Worm (Caenorhabditis elegans): Measurements from ENCODE around the gene dod-3.

DNA sequence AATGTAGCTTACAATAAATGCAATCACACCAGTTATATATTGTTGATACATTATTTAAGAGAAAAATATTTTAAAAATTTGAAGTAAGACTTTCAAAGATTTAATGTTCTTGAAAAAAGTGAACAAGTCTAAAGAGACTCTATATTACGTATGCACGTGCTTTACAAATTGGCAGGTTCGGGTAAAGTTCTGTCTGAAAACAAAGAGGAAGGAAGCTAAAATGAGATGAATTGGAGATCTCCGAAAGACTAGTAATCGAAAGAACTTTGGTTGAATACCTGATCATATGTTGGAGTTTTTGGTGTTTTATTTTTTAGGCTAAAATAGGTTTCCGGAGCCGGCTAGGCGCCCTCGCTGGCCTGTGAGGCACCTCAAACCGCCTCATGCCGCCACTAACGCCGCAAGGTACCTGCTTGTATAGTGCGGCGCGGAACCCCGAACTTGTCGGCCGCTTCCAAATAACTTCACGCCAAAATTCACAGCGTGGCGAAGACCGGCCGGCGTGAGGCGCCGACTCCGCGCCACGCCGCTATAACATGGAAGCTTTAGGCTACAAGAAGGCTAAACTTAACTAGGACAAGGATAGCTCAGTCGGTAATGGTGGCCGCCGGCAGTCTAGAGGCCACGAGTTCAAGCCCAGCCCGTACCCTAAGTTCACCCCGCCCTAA is 26.5 kb upstream of the dod-3 start, which contains the start of gene srx-28:
- no peak for TF ChIP-seq unc-39 (tag; optimal IDR thresholded peaks at IDR 0.05)
- TF ChIP-seq nhr-12 (tag; optimal IDR thresholded peaks at IDR 0.05) = no peak
